Worm (Caenorhabditis elegans): Measurements from ENCODE around the gene F22B7.1.

F22B7.1 gene

ce11 chrIII:8658367-8658761 lies 6.8 kb upstream of the F22B7.1 start (continued):
- TF ChIP-seq mdt-29 (GFP tag; IDR thresholded peaks at IDR 0.05): peak; percentile 97
- TF ChIP-seq attf-4 (tag; optimal IDR thresholded peaks at IDR 0.05): no peak
- TF ChIP-seq daf-12 (tag; optimal IDR thresholded peaks at IDR 0.05): no peak
- peak; percentile 97 for TF ChIP-seq nhr-48 (tag; optimal IDR thresholded peaks at IDR 0.05)
- TF ChIP-seq daf-19 (GFP tag; conservative IDR thresholded peaks at IDR 0.05): no peak
- no peak for TF ChIP-seq zag-1 (tag; optimal IDR thresholded peaks at IDR 0.05)
- TF ChIP-seq dve-1 (tag; optimal IDR thresholded peaks at IDR 0.05; ENCODE audit: insufficient read depth): peak; percentile 96
- no peak for TF ChIP-seq lin-29 (GFP tag; IDR thresholded peaks at IDR 0.05)
- TF ChIP-seq unc-62 (GFP tag; optimal IDR thresholded peaks at IDR 0.05 in 1 of 2): peak; percentile 45 to 99
- TF ChIP-seq unc-62 (tag; optimal IDR thresholded peaks at IDR 0.05): peak; percentile 31
- peak; percentile 90 for TF ChIP-seq cey-2 (tag; optimal IDR thresholded peaks at IDR 0.05; ENCODE audit: borderline replicate concordance, insufficient read depth)
- TF ChIP-seq daf-8 (GFP tag; IDR thresholded peaks at IDR 0.05): no peak
- peak; percentile 96 for TF ChIP-seq hlh-30 (tag; optimal IDR thresholded peaks at IDR 0.05; ENCODE audit: insufficient read depth)
- no peak for TF ChIP-seq spr-3 (GFP tag; optimal IDR thresholded peaks at IDR 0.05)
- TF ChIP-seq mxl-3 (GFP tag; optimal IDR thresholded peaks at IDR 0.05): peak; percentile 98

- no peak for TF ChIP-seq lin-39 (tag; optimal IDR thresholded peaks at IDR 0.05)
- TF ChIP-seq unc-62 (GFP tag; optimal IDR thresholded peaks at IDR 0.05 in 1 of 2): peak in 1 of 2 experiments; percentile 86
- TF ChIP-seq unc-62 (tag; optimal IDR thresholded peaks at IDR 0.05): no peak
Measured at ce11 chrIII:8663143-8663542, 2.0 kb upstream of the F22B7.1 start.

DNA sequence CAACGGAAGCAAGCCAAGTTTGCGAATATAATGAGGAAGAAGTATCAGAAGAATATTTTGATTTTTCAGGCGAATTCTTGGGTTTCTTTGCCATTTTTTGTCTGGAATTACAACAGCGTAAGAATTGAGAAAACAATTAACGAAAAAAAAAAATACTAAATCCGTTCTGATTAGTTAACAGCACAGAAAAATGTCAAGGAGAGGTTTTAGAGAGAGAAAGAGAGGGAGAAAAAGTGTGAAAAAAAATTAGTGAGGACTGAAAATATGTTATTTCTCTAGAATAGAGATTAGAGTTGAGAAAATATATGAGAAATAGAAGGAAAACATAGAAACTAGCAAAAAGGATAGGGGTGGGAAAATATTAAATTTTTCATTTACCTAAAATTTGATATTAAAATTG lies 2.2 kb downstream of the F22B7.1 start, which contains the start of gene dpy-19:
Gene dpy-19, minus strand, starts transcription at position 101 of the 400 bp plus-strand sequence.
- TF ChIP-seq mdl-1 (tag; optimal IDR thresholded peaks at IDR 0.05) (no peak), fkh-10 (GFP tag; optimal IDR thresholded peaks at IDR 0.05) (no peak), ceh-82 (tag; optimal IDR thresholded peaks at IDR 0.05) (no peak), tag-97 (GFP tag; IDR thresholded peaks at IDR 0.05) (no peak), mep-1 (tag; optimal IDR thresholded peaks at IDR 0.05) (no peak), duxl-1 (tag; optimal IDR thresholded peaks at IDR 0.05; ENCODE audit: poor library complexity) (no peak), aly-2 (tag; optimal IDR thresholded peaks at IDR 0.05) (no peak), D1046.2 (GFP tag; IDR thresholded peaks at IDR 0.05) (no peak), pqm-1 (tag; optimal IDR thresholded peaks at IDR 0.05) (no peak), dve-1 (tag; optimal IDR thresholded peaks at IDR 0.05; ENCODE audit: insufficient read depth) (no peak), gei-8 (GFP tag; optimal IDR thresholded peaks at IDR 0.05) (no peak), Y75B8A.6 (GFP tag; IDR thresholded peaks at IDR 0.05) (no peak), hlh-11 (tag; optimal IDR thresholded peaks at IDR 0.05) (no peak), lsy-2 (tag; optimal IDR thresholded peaks at IDR 0.05) (no peak), ceh-20 (GFP tag; IDR thresholded peaks at IDR 0.05) (no peak)

DNA sequence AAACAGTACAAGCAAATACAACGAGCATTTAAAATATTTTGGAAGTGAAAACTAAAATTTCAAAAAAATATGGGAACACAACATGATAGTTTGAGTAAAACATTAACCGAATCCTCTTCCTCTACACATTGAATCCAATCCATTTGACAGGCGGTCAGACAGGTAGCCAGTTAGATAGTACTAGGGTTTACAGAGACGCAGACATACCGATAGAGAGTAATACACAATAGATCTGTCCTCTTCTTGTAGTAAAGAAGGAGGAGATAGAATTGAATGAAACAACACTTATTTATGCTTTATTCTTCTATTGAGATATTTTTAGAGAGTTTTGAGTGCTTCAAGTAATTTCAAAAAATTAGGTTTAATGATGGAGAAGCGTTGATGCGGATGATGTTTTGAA lies 3.6 kb downstream of the F22B7.1 start:
- TF ChIP-seq Y5F2A.4 (GFP tag; optimal IDR thresholded peaks at IDR 0.05) (no peak), nhr-6 (tag; optimal IDR thresholded peaks at IDR 0.05) (no peak)

- peak in 1 of 2 experiments; percentile 55 for TF ChIP-seq lsy-2 (tag; optimal IDR thresholded peaks at IDR 0.05)
- TF ChIP-seq T26A8.4 (GFP tag; IDR thresholded peaks at IDR 0.05): 0 out of 2 replicates have a peak, but pooled peaks have one; percentile 33
- TF ChIP-seq gei-8 (GFP tag; optimal IDR thresholded peaks at IDR 0.05): no peak
Measured at ce11 chrIII:8674980-8675485, 9.9 kb downstream of the F22B7.1 start, which contains the start of gene pgl-2. TSS of gene pgl-2 (minus strand) at chrIII:8675435.

Data from whole organism, L4 larva.